Fruit fly (Drosophila melanogaster) whole organism, embryonic: ENCODE measurements around the gene CG43184.
A peak's percentile ranks its signal among the peaks of the same experiment; 100 is the strongest.

Source experiments
- Ada2b ChIP-seq: fragments of 200-800 bp; sonication (Bioruptor generic); IDR thresholded peaks from 2 replicates; pipeline ENCODE4 v1.3.6; 2022; ENCODE audit warnings: missing biosample characterization, missing genetic modification characterization
- Atf-2 ChIP-seq: fragments of 200-800 bp; sonication (Bioruptor generic); optimal IDR thresholded peaks from 2 replicates; lab custom pipeline; 2016; ENCODE audit warnings: missing biosample characterization, missing genetic modification characterization
- Bgb ChIP-seq: fragments of 200-800 bp; sonication (Bioruptor generic); IDR thresholded peaks from 2 replicates; pipeline ENCODE4 v1.3.6; 2022; ENCODE audit warnings: missing biosample characterization, missing genetic modification characterization; ENCODE audit not compliant: partially characterized antibody
- CG10959 ChIP-seq: fragments of 200-800 bp; sonication (Bioruptor generic); IDR thresholded peaks from 2 replicates; pipeline ENCODE4 v1.3.6; 2022; ENCODE audit warnings: missing biosample characterization, missing genetic modification characterization
- CG11560 ChIP-seq: fragments of 200-800 bp; sonication (Bioruptor generic); IDR thresholded peaks from 3 replicates; pipeline ENCODE4 v1.3.6; 2022; ENCODE audit warnings: missing biosample characterization, missing genetic modification characterization
- CG11723 ChIP-seq: fragments of 200-800 bp; sonication (Bioruptor generic); optimal IDR thresholded peaks from 2 replicates; lab custom pipeline; 2017; ENCODE audit warnings: missing biosample characterization, mild to moderate bottlenecking, missing genetic modification characterization
- CG12236 ChIP-seq: fragments of 200-800 bp; sonication (Bioruptor generic); optimal IDR thresholded peaks from 2 replicates; lab custom pipeline; 2016; ENCODE audit warnings: missing biosample characterization, missing genetic modification characterization
- CG13287 ChIP-seq: fragments of 200-800 bp; sonication (Bioruptor generic); IDR thresholded peaks from 2 replicates; pipeline ENCODE4 v1.3.6; 2022; ENCODE audit warnings: missing biosample characterization, missing genetic modification characterization; ENCODE audit not compliant: partially characterized antibody
- CG14860 ChIP-seq: fragments of 200-800 bp; sonication (Bioruptor generic); IDR thresholded peaks from 3 replicates; pipeline ENCODE4 v1.3.6; 2022; ENCODE audit warnings: missing biosample characterization, missing genetic modification characterization; ENCODE audit not compliant: partially characterized antibody
- CG16813 ChIP-seq: fragments of 200-800 bp; sonication (Bioruptor generic); IDR thresholded peaks from 3 replicates; pipeline ENCODE4 v1.3.6; 2022; ENCODE audit warnings: missing biosample characterization, missing genetic modification characterization; ENCODE audit not compliant: partially characterized antibody
- CG17359 ChIP-seq: fragments of 200-800 bp; sonication (Bioruptor generic); optimal IDR thresholded peaks from 3 replicates; lab custom pipeline; 2018; ENCODE audit warnings: missing biosample characterization, mild to moderate bottlenecking, missing genetic modification characterization, moderate library complexity
- CG17829 ChIP-seq: fragments of 200-800 bp; optimal IDR thresholded peaks from 2 replicates; lab custom pipeline; 2019; ENCODE audit warnings: missing biosample characterization, mild to moderate bottlenecking, missing genetic modification characterization, moderate library complexity
- CG18619 ChIP-seq: fragments of 200-800 bp; sonication (Bioruptor generic); optimal IDR thresholded peaks from 3 replicates; lab custom pipeline; 2017; ENCODE audit warnings: missing biosample characterization, mild to moderate bottlenecking, missing genetic modification characterization
- CG2199 ChIP-seq: fragments of 200-800 bp; sonication (Bioruptor generic); IDR thresholded peaks from 3 replicates; pipeline ENCODE4 v1.3.6; 2022; ENCODE audit warnings: missing biosample characterization, missing genetic modification characterization
- CG34376 ChIP-seq: fragments of 200-800 bp; sonication (Bioruptor generic); optimal IDR thresholded peaks from 2 replicates; lab custom pipeline; 2018; ENCODE audit warnings: missing biosample characterization, mild to moderate bottlenecking, missing genetic modification characterization
- CG3995 ChIP-seq: fragments of 200-800 bp; sonication (Bioruptor generic); optimal IDR thresholded peaks from 3 replicates; lab custom pipeline; 2016; ENCODE audit warnings: missing biosample characterization, missing genetic modification characterization
- CG42726 ChIP-seq: fragments of 200-800 bp; sonication (Bioruptor generic); IDR thresholded peaks from 2 replicates; pipeline ENCODE4 v1.3.6; 2022; ENCODE audit warnings: missing biosample characterization, missing genetic modification characterization; ENCODE audit not compliant: partially characterized antibody
- CG4854 ChIP-seq: fragments of 200-800 bp; sonication (Bioruptor generic); optimal IDR thresholded peaks from 2 replicates; lab custom pipeline; 2016; ENCODE audit warnings: missing biosample characterization, missing genetic modification characterization, inconsistent platforms
- CTCF ChIP-seq: fragments of 200-800 bp; sonication (Bioruptor generic); optimal IDR thresholded peaks from 2 replicates; lab custom pipeline; 2017; ENCODE audit warnings: missing biosample characterization, mild to moderate bottlenecking, missing genetic modification characterization, moderate library complexity
- Ets65A ChIP-seq: fragments of 200-800 bp; sonication (Bioruptor generic); peaks from one replicate; lab custom pipeline; 2016; ENCODE audit warnings: missing biosample characterization, missing genetic modification characterization
- Hr78 ChIP-seq, 2 experiments: fragments of 200-800 bp in 1 of 2; fragments of >200 bp in 1 of 2; sonication (Bioruptor generic) in 1 of 2; optimal IDR thresholded peaks; 2 replicates each; lab custom pipeline; 2017 to 2019; ENCODE audit warnings: missing biosample characterization in 2 of 2, missing genetic modification characterization in 2 of 2, mild to moderate bottlenecking in 1 of 2, moderate library complexity in 1 of 2
- Lhr ChIP-seq: fragments of 200-800 bp; sonication (Bioruptor generic); optimal IDR thresholded peaks from 3 replicates; lab custom pipeline; 2017; ENCODE audit warnings: mild to moderate bottlenecking, missing biosample characterization, missing genetic modification reagents, missing genetic modification characterization
- Scr ChIP-seq: fragments of 200-800 bp; sonication (Bioruptor generic); IDR thresholded peaks from 2 replicates; pipeline ENCODE4 v1.3.6; 2022; ENCODE audit warnings: missing biosample characterization, missing genetic modification characterization; ENCODE audit not compliant: partially characterized antibody
- amos ChIP-seq: fragments of 200-800 bp; sonication (Bioruptor generic); IDR thresholded peaks from 2 replicates; pipeline ENCODE4 v1.3.6; 2022; ENCODE audit warnings: missing biosample characterization, missing genetic modification characterization; ENCODE audit not compliant: partially characterized antibody
- ash1 ChIP-seq: fragments of 200-800 bp; sonication (Bioruptor generic); optimal IDR thresholded peaks from 2 replicates; lab custom pipeline; 2018; ENCODE audit warnings: missing biosample characterization, mild to moderate bottlenecking, missing genetic modification characterization
- bbx ChIP-seq: fragments of 200-800 bp; sonication (Bioruptor generic); IDR thresholded peaks from 2 replicates; pipeline ENCODE4 v1.3.6; 2022; ENCODE audit warnings: missing biosample characterization, missing genetic modification characterization; ENCODE audit not compliant: partially characterized antibody
- dimm ChIP-seq: fragments of 200-800 bp; sonication (Bioruptor generic); IDR thresholded peaks from 2 replicates; pipeline ENCODE4 v1.3.6; 2022; ENCODE audit warnings: missing biosample characterization, missing genetic modification characterization
- hb ChIP-seq: fragments of 200-800 bp; sonication (Bioruptor generic); IDR thresholded peaks from 3 replicates; pipeline ENCODE4 v1.3.6; 2022; ENCODE audit warnings: missing biosample characterization, missing genetic modification characterization; ENCODE audit not compliant: partially characterized antibody
- kah ChIP-seq: fragments of 200-800 bp; sonication (Bioruptor generic); optimal IDR thresholded peaks from 2 replicates; lab custom pipeline; 2018; ENCODE audit warnings: missing biosample characterization, mild to moderate bottlenecking, missing genetic modification characterization
- knrl ChIP-seq: fragments of 200-800 bp; sonication (Bioruptor generic); IDR thresholded peaks from 3 replicates; pipeline ENCODE4 v1.3.6; 2022; ENCODE audit warnings: missing biosample characterization, missing genetic modification characterization; ENCODE audit not compliant: partially characterized antibody
- pita ChIP-seq: fragments of 200-800 bp; sonication (Bioruptor generic); optimal IDR thresholded peaks from 2 replicates; lab custom pipeline; 2017; ENCODE audit warnings: missing biosample characterization, mild to moderate bottlenecking, missing genetic modification characterization
- schlank ChIP-seq: fragments of 200-800 bp; sonication (Bioruptor generic); optimal IDR thresholded peaks from 2 replicates; lab custom pipeline; 2018; ENCODE audit warnings: missing biosample characterization, mild to moderate bottlenecking, missing genetic modification characterization
- sens ChIP-seq: fragments of 200-800 bp; sonication (Bioruptor generic); peaks from one replicate; lab custom pipeline; 2016; ENCODE audit warnings: missing biosample characterization, missing genetic modification characterization
- stwl ChIP-seq: fragments of 200-800 bp; sonication (Bioruptor generic); optimal IDR thresholded peaks from 3 replicates; lab custom pipeline; 2018; ENCODE audit warnings: missing biosample characterization, mild to moderate bottlenecking, missing genetic modification characterization, moderate library complexity
- sug ChIP-seq: fragments of 200-800 bp; optimal IDR thresholded peaks from 2 replicates; lab custom pipeline; 2019; ENCODE audit warnings: missing biosample characterization, mild to moderate bottlenecking, missing genetic modification characterization, moderate library complexity
- twi ChIP-seq: fragments of 200-800 bp; optimal IDR thresholded peaks from 2 replicates; lab custom pipeline; 2019; ENCODE audit warnings: missing biosample characterization, mild to moderate bottlenecking, missing genetic modification characterization, moderate library complexity
- vnd ChIP-seq: fragments of 200-800 bp; sonication (Bioruptor generic); IDR thresholded peaks from 3 replicates; pipeline ENCODE4 v1.3.6; 2022; ENCODE audit warnings: missing biosample characterization, missing genetic modification characterization; ENCODE audit not compliant: partially characterized antibody
- zen ChIP-seq: fragments of 200-800 bp; sonication (Bioruptor generic); optimal IDR thresholded peaks from 3 replicates; lab custom pipeline; 2018; ENCODE audit warnings: missing biosample characterization, mild to moderate bottlenecking, missing genetic modification characterization, moderate library complexity

CG43184 gene

dm6 chr3L:13845292-13845691, 7.7 kb downstream of the CG43184 start (continued):
- TF ChIP-seq hb, result peak; percentile 58; the same call in 1 of the 3 replicates
- TF ChIP-seq Lhr, result peak; percentile 73
- peak; percentile 50 for TF ChIP-seq CG10959 (GFP tag; lab: Robert Waterston, UW)
- no peak for TF ChIP-seq Atf-2 (GFP tag; lab: Kevin White, UChicago)
- TF ChIP-seq CG18619 (GFP tag; lab: Kevin White, UChicago), result no peak
- no peak for TF ChIP-seq CG17829 (tag; lab: Kevin White, UChicago)
- TF ChIP-seq CG4854, result no peak

- TF ChIP-seq CG13287 (GFP tag; lab: Robert Waterston, UW) (no peak), CG14860 (0 out of 3 replicates have a peak, but pooled peaks have one; percentile 6)
Observed at dm6 chr3L:13845754-13846153, 8.2 kb downstream of the CG43184 start, which contains the start of gene Hml. Hml (plus strand) TSS chr3L:13846054.

DNA sequence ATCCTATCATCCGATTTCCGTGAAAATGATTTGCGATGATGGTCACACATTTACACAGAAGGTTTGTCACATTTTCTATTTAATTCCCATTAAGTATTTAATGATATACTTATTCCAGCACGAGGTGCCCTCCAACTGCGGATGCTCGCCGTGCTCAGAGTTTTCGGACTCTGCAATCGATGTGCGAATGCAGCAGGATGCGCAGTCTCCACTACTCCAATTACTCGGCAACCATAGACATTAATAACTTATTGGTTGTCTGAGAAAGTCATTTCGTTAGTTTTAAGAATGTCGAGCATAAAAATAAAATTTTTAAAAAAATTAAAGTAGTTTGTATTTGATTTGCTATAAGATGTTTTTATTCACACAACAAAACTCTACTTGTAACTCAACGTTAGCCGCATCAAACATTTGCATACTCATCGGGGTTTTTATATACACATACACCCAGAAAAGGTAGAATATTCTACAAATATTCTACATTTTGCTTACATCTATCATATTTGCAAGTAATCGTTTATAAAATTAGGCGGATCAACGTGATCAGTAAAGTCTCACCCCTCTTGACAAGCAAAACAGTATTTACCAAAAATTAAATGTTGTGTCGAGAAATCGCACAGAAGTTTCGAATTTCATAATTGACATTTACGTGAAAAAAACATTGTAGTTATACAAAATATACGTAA, 22.3 kb downstream of the CG43184 start:
- TF ChIP-seq CG14860 (0 out of 3 replicates have a peak, but pooled peaks have one; percentile 37), ash1 (no peak), Ets65A (peak; percentile 89), sens (GFP tag; lab: Kevin White, UChicago) (peak; percentile 74), CG17359 (tag; lab: Kevin White, UChicago) (no peak), amos (GFP tag; lab: Robert Waterston, UW) (peak; percentile 66), CG11723 (GFP tag; lab: Kevin White, UChicago) (no peak), CG42726 (0 out of 2 replicates have a peak, but pooled peaks have one; percentile 37), pita (GFP tag; lab: Kevin White, UChicago) (peak; percentile 43), Bgb (peak; percentile 61; the same call in 1 of the 2 replicates), dimm (GFP tag; lab: Robert Waterston, UW) (no peak), CG16813 (GFP tag; lab: Robert Waterston, UW) (peak; percentile 55; the same call in 2 of the 3 replicates), CTCF (GFP tag; lab: Kevin White, UChicago) (peak; percentile 79), twi (tag; lab: Kevin White, UChicago) (no peak), zen (tag; lab: Kevin White, UChicago) (peak; percentile 3), schlank (tag; lab: Kevin White, UChicago) (no peak), CG12236 (no peak), CG2199 (peak; percentile 68; the same call in 1 of the 3 replicates), stwl (tag; lab: Kevin White, UChicago) (peak; percentile 28), Scr (GFP tag; lab: Robert Waterston, UW) (0 out of 2 replicates have a peak, but pooled peaks have one; percentile 17), CG34376 (GFP tag; lab: Kevin White, UChicago) (no peak), sug (no peak), Hr78 (GFP tag; optimal IDR thresholded peaks at IDR 0.05; lab: Kevin White, UChicago) (no peak), knrl (GFP tag; lab: Robert Waterston, UW) (peak; percentile 54; the same call in 2 of the 3 replicates), vnd (GFP tag; lab: Robert Waterston, UW) (0 out of 3 replicates have a peak, but pooled peaks have one; percentile 40), CG11560 (tag; lab: Robert Waterston, UW) (peak; percentile 47; the same call in 1 of the 3 replicates), CG3995 (GFP tag; lab: Kevin White, UChicago) (peak; percentile 72), kah (GFP tag; lab: Kevin White, UChicago) (no peak), Ada2b (no peak), bbx (0 out of 2 replicates have a peak, but pooled peaks have one; percentile 11)
- TF ChIP-seq, all 482 proteins: peak for 18
